Worm (Caenorhabditis elegans): Measurements from ENCODE around the gene hmg-5.

- no peak for TF ChIP-seq T22C8.4 (GFP tag; IDR thresholded peaks at IDR 0.05)
- no peak for TF ChIP-seq klf-2 (GFP tag; conservative IDR thresholded peaks at IDR 0.05)
- no peak for TF ChIP-seq flt-1 (GFP tag; IDR thresholded peaks at IDR 0.05)
- TF ChIP-seq cog-1 (tag; optimal IDR thresholded peaks at IDR 0.05) = no peak
- no peak for TF ChIP-seq ztf-23 (GFP tag; IDR thresholded peaks at IDR 0.05)
- TF ChIP-seq ref-1 (GFP tag; conservative IDR thresholded peaks at IDR 0.05) = no peak
- no peak for TF ChIP-seq ztf-29 (GFP tag; IDR thresholded peaks at IDR 0.05)
- no peak for TF ChIP-seq tab-1 (GFP tag; IDR thresholded peaks at IDR 0.05)
Measured at ce11 chrIV:7646861-7647260, 842 bp upstream of the hmg-5 start.

Data from whole organism, midembryonic.